Worm (Caenorhabditis elegans) whole organism, L4/young adult: ENCODE results near the gene F54F11.1.

Experiments
- W03F9.2 ChIP-seq: fragments of 150-350 bp; optimal IDR thresholded peaks from 2 replicates; lab custom pipeline; 2014; ENCODE audit warnings: missing biosample characterization, missing genetic modification characterization
- dao-5 ChIP-seq: sonication (generic microtip); optimal IDR thresholded peaks from 2 replicates; lab custom pipeline; 2016; ENCODE audit warnings: missing genotype, missing genetic modification characterization, moderate library complexity, missing compliant biosample characterization
- him-1 ChIP-seq: sonication (generic microtip); optimal IDR thresholded peaks from 2 replicates; lab custom pipeline; 2016; ENCODE audit warnings: missing genotype, missing genetic modification reagents, missing genetic modification characterization, missing compliant biosample characterization

DNA sequence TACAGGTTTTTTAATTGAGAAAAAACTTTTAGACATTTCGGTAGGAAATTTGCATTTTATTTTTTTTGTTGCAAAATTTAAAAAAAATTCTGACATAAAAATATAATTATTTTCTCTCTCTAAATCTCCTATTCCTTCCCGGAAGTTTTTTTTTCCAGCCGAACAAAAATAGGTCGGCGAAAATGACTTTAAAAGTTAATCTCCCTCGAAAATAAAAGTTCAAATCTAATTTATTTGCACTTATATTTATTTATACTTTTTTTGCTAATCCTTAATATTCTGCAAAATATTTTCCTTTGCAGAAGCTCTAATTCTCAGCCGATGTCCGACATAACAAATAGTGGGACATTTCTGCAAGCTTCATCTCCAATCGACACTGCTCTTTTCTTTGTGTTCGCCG, 2.2 kb upstream of the F54F11.1 start, which contains the start of gene F45H10.5:
- TF ChIP-seq him-1 (no peak), W03F9.2 (tag; lab: Kevin White, UChicago) (no peak), dao-5 (tag; lab: Kevin White, UChicago) (no peak)
